Fruit fly (Drosophila melanogaster) S2 (cell line): ENCODE measurements around the gene Prosalpha2.

ENCODE experiments used
- CG8478 ChIP-seq: fragments of >200 bp; optimal IDR thresholded peaks from 2 replicates; lab custom pipeline; 2018
- CTCF ChIP-seq, 2 experiments: fragments of >200 bp; optimal IDR thresholded peaks; 2 replicates each; lab custom pipeline; 2018

DNA sequence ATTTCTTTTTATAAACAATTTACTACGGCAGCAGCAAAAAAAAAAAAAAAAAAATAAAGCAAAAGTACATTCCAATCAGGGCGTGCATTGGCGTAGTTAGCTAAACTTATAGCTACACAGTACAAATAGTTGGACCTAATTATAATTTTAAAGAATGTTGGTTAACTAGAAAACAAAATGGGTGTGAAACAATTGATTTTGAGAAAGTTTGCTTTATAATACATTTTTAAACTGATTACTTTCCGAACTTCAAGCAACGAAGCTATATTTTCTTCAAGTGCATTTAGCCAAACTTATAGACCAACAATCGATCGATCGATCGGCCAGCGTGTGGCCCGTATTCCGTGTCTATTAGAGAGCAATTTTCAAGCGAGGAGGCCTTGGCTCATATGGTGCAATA is 20.3 kb downstream of the Prosalpha2 start:
- TF ChIP-seq CTCF (optimal IDR thresholded peaks at IDR 0.05; lab: Kevin White, UChicago) (no peak), CG8478 (lab: Kevin White, UChicago) (no peak)
